Fruit fly (Drosophila melanogaster) whole organism, embryonic: ENCODE data around the gene CG33127.

Experiments
- CG11247 ChIP-seq: fragments of 200-800 bp; sonication (Bioruptor generic); IDR thresholded peaks from 2 replicates; pipeline ENCODE4 v1.3.6; 2022; ENCODE audit warnings: missing biosample characterization, missing genetic modification characterization
- CG12155 ChIP-seq: fragments of 200-800 bp; sonication (Bioruptor generic); optimal IDR thresholded peaks from 3 replicates; lab custom pipeline; 2016; ENCODE audit warnings: missing biosample characterization, missing genetic modification characterization
- CG13424 ChIP-seq: fragments of 200-800 bp; sonication (Bioruptor generic); optimal IDR thresholded peaks from 2 replicates; lab custom pipeline; 2019; ENCODE audit warnings: missing biosample characterization, mild to moderate bottlenecking, missing genetic modification characterization, moderate library complexity
- CG15514 ChIP-seq: fragments of 200-800 bp; sonication (Bioruptor generic); optimal IDR thresholded peaks from 3 replicates; lab custom pipeline; 2017; ENCODE audit warnings: missing biosample characterization, missing genetic modification characterization, mild to moderate bottlenecking, moderate library complexity, missing genetic modification reagents
- CG15696 ChIP-seq: fragments of 200-800 bp; sonication (Bioruptor generic); optimal IDR thresholded peaks from 2 replicates; lab custom pipeline; 2019; ENCODE audit warnings: missing biosample characterization, mild to moderate bottlenecking, missing genetic modification characterization, moderate library complexity
- CG1602 ChIP-seq: fragments of 200-800 bp; sonication (Bioruptor generic); optimal IDR thresholded peaks from 3 replicates; lab custom pipeline; 2016; ENCODE audit warnings: missing biosample characterization, missing genetic modification characterization
- CG31224 ChIP-seq: fragments of 200-800 bp; sonication (Bioruptor generic); IDR thresholded peaks from 2 replicates; pipeline ENCODE4 v1.3.6; 2022; ENCODE audit warnings: missing biosample characterization, missing genetic modification characterization
- CG4360 ChIP-seq: fragments of 200-800 bp; sonication (Bioruptor generic); IDR thresholded peaks from 2 replicates; pipeline ENCODE4 v1.3.6; 2022; ENCODE audit warnings: missing biosample characterization, missing genetic modification characterization
- CG4424 ChIP-seq: fragments of 200-800 bp; sonication (Bioruptor generic); optimal IDR thresholded peaks from 3 replicates; lab custom pipeline; 2016; ENCODE audit warnings: missing biosample characterization, missing genetic modification characterization
- CG6689 ChIP-seq: fragments of 200-800 bp; sonication (Bioruptor generic); IDR thresholded peaks from 2 replicates; pipeline ENCODE4 v1.3.6; 2022; ENCODE audit warnings: missing biosample characterization, missing genetic modification characterization
- CG8281 ChIP-seq: fragments of 200-800 bp; sonication (Bioruptor generic); optimal IDR thresholded peaks from 2 replicates; lab custom pipeline; 2018; ENCODE audit warnings: missing biosample characterization, mild to moderate bottlenecking, missing genetic modification characterization, moderate library complexity
- CG8290 ChIP-seq, 3 experiments: fragments of 200-800 bp; sonication (Bioruptor generic); optimal IDR thresholded peaks; 2 replicates each; lab custom pipeline; 2016 to 2019; ENCODE audit warnings: missing biosample characterization in 3 of 3, missing genetic modification characterization in 3 of 3, mild to moderate bottlenecking in 2 of 3, moderate library complexity in 1 of 3
- D19A ChIP-seq: fragments of 200-800 bp; optimal IDR thresholded peaks from 3 replicates; lab custom pipeline; 2019; ENCODE audit warnings: missing biosample characterization, mild to moderate bottlenecking, missing genetic modification characterization, moderate library complexity
- Dbx ChIP-seq: fragments of 200-800 bp; sonication (Bioruptor generic); IDR thresholded peaks from 3 replicates; pipeline ENCODE4 v1.3.6; 2022; ENCODE audit warnings: missing biosample characterization, missing genetic modification characterization
- Dll ChIP-seq: fragments of 200-800 bp; sonication (Bioruptor generic); IDR thresholded peaks from 4 replicates; pipeline ENCODE4 v1.3.6; 2022; ENCODE audit warnings: missing biosample characterization, missing genetic modification characterization; ENCODE audit not compliant: partially characterized antibody
- ERR ChIP-seq: fragments of 200-800 bp; sonication (Bioruptor generic); optimal IDR thresholded peaks from 2 replicates; lab custom pipeline; 2016; ENCODE audit warnings: missing biosample characterization, missing genetic modification characterization
- Hmx ChIP-seq: fragments of 200-800 bp; sonication (Bioruptor generic); optimal IDR thresholded peaks from 2 replicates; lab custom pipeline; 2016; ENCODE audit warnings: missing biosample characterization, missing genetic modification characterization
- Hr51 ChIP-seq, 2 experiments: fragments of 200-800 bp; sonication (Bioruptor generic); optimal IDR thresholded peaks; 2 replicates in 1 of 2; 3 replicates in 1 of 2; lab custom pipeline; 2016 to 2018; ENCODE audit warnings: missing biosample characterization in 2 of 2, missing genetic modification characterization in 2 of 2, mild to moderate bottlenecking in 1 of 2, moderate library complexity in 1 of 2
- Hsf ChIP-seq: fragments of 200-800 bp; sonication (Bioruptor generic); optimal IDR thresholded peaks from 3 replicates; lab custom pipeline; 2016; ENCODE audit warnings: missing biosample characterization, missing genetic modification characterization
- MESR4 ChIP-seq: fragments of 200-800 bp; sonication (Bioruptor generic); optimal IDR thresholded peaks from 2 replicates; lab custom pipeline; 2018; ENCODE audit warnings: missing biosample characterization, mild to moderate bottlenecking, missing genetic modification characterization, moderate library complexity
- Nf-YC ChIP-seq: fragments of 200-800 bp; optimal IDR thresholded peaks from 3 replicates; lab custom pipeline; 2019; ENCODE audit warnings: missing biosample characterization, mild to moderate bottlenecking, missing genetic modification characterization, moderate library complexity
- Optix ChIP-seq: fragments of 200-800 bp; sonication (Bioruptor generic); IDR thresholded peaks from 3 replicates; pipeline ENCODE4 v1.3.6; 2022; ENCODE audit warnings: missing biosample characterization, missing genetic modification characterization
- Poxn ChIP-seq: fragments of 200-800 bp; sonication (Bioruptor generic); IDR thresholded peaks from 2 replicates; pipeline ENCODE4 v1.3.6; 2022; ENCODE audit warnings: missing biosample characterization, missing genetic modification characterization
- Trl ChIP-seq, 3 experiments: fragments of >200 bp in 2 of 3; fragments of 200-800 bp in 1 of 3; sonication (Bioruptor generic) in 1 of 3; optimal IDR thresholded peaks; 2 replicates in 1 of 3; 3 replicates in 2 of 3; lab custom pipeline; 2016 to 2017; ENCODE audit warnings: missing biosample characterization in 1 of 3, missing genetic modification characterization in 1 of 3
- Xrp1 ChIP-seq: fragments of 200-800 bp; sonication (Bioruptor generic); IDR thresholded peaks from 2 replicates; pipeline ENCODE4 v1.3.6; 2022; ENCODE audit warnings: missing biosample characterization, missing genetic modification characterization
- ac ChIP-seq: fragments of 200-800 bp; sonication (Bioruptor generic); optimal IDR thresholded peaks from 3 replicates; lab custom pipeline; 2017; ENCODE audit warnings: missing biosample characterization, mild to moderate bottlenecking, missing genetic modification characterization
- ato ChIP-seq: fragments of 200-800 bp; sonication (Bioruptor generic); IDR thresholded peaks from 2 replicates; pipeline ENCODE4 v1.3.6; 2022; ENCODE audit warnings: missing biosample characterization, missing genetic modification characterization; ENCODE audit not compliant: partially characterized antibody
- bowl ChIP-seq: fragments of 200-800 bp; sonication (Bioruptor generic); IDR thresholded peaks from 2 replicates; pipeline ENCODE4 v1.3.6; 2022; ENCODE audit warnings: missing biosample characterization, missing genetic modification characterization
- cad ChIP-seq: fragments of >200 bp; optimal IDR thresholded peaks from 2 replicates; lab custom pipeline; 2017; ENCODE audit warnings: missing biosample characterization, missing genetic modification characterization
- caup ChIP-seq: fragments of 200-800 bp; sonication (Bioruptor generic); optimal IDR thresholded peaks from 3 replicates; lab custom pipeline; 2017; ENCODE audit warnings: missing biosample characterization, mild to moderate bottlenecking, missing genetic modification characterization, moderate library complexity; ENCODE audit not compliant: severe bottlenecking
- cwo ChIP-seq: fragments of 200-800 bp; sonication (Bioruptor generic); optimal IDR thresholded peaks from 3 replicates; lab custom pipeline; 2017; ENCODE audit warnings: missing biosample characterization, missing genetic modification characterization, mild to moderate bottlenecking, moderate library complexity, missing genetic modification reagents
- dan ChIP-seq: fragments of 200-800 bp; sonication (Bioruptor generic); IDR thresholded peaks from 2 replicates; pipeline ENCODE4 v1.3.6; 2022; ENCODE audit warnings: missing biosample characterization, missing genetic modification characterization
- disco-r ChIP-seq: fragments of 200-800 bp; sonication (Bioruptor generic); optimal IDR thresholded peaks from 2 replicates; lab custom pipeline; 2016; ENCODE audit warnings: missing biosample characterization, missing genetic modification characterization
- eve ChIP-seq, 2 experiments: fragments of >200 bp; optimal IDR thresholded peaks; 2 replicates each; lab custom pipeline; 2017; ENCODE audit warnings: missing biosample characterization in 2 of 2, missing genetic modification characterization in 2 of 2
- exex ChIP-seq: fragments of 200-800 bp; sonication (Bioruptor generic); optimal IDR thresholded peaks from 4 replicates; lab custom pipeline; 2018; ENCODE audit warnings: missing biosample characterization, mild to moderate bottlenecking, missing genetic modification characterization, moderate library complexity
- ftz-f1 ChIP-seq: fragments of 200-800 bp; sonication (Bioruptor generic); optimal IDR thresholded peaks from 2 replicates; lab custom pipeline; 2016; ENCODE audit warnings: missing biosample characterization, missing genetic modification characterization
- gsb-n ChIP-seq: fragments of 200-800 bp; sonication (Bioruptor generic); optimal IDR thresholded peaks from 3 replicates; lab custom pipeline; 2018; ENCODE audit warnings: missing biosample characterization, mild to moderate bottlenecking, missing genetic modification characterization
- h ChIP-seq: fragments of >200 bp; optimal IDR thresholded peaks from 2 replicates; lab custom pipeline; 2017
- jing ChIP-seq: fragments of 200-800 bp; sonication (Bioruptor generic); optimal IDR thresholded peaks from 2 replicates; lab custom pipeline; 2018; ENCODE audit warnings: missing biosample characterization, mild to moderate bottlenecking, missing genetic modification characterization
- nmo ChIP-seq: fragments of 200-800 bp; sonication (Bioruptor generic); optimal IDR thresholded peaks from 2 replicates; lab custom pipeline; 2018; ENCODE audit warnings: missing biosample characterization, mild to moderate bottlenecking, missing genetic modification characterization, moderate library complexity
- sens ChIP-seq: fragments of 200-800 bp; sonication (Bioruptor generic); peaks from one replicate; lab custom pipeline; 2016; ENCODE audit warnings: missing biosample characterization, missing genetic modification characterization
- sens-2 ChIP-seq: fragments of 200-800 bp; sonication (Bioruptor generic); IDR thresholded peaks from 2 replicates; pipeline ENCODE4 v1.3.6; 2022; ENCODE audit warnings: missing biosample characterization, missing genetic modification characterization
- sna ChIP-seq: fragments of 200-800 bp; sonication (Bioruptor generic); IDR thresholded peaks from 2 replicates; pipeline ENCODE4 v1.3.6; 2022; ENCODE audit warnings: missing biosample characterization, missing genetic modification characterization; ENCODE audit not compliant: partially characterized antibody
- tin ChIP-seq: fragments of 200-800 bp; sonication (Bioruptor generic); optimal IDR thresholded peaks from 3 replicates; lab custom pipeline; 2016; ENCODE audit warnings: missing biosample characterization, missing genetic modification characterization
- zen ChIP-seq: fragments of 200-800 bp; sonication (Bioruptor generic); optimal IDR thresholded peaks from 3 replicates; lab custom pipeline; 2018; ENCODE audit warnings: missing biosample characterization, mild to moderate bottlenecking, missing genetic modification characterization, moderate library complexity

The CG33127 gene

dm6 chr2L:368398-369008 is 46.6 kb downstream of the CG33127 start (continued):
- TF ChIP-seq tin (GFP tag; lab: Kevin White, UChicago) (no peak), disco-r (GFP tag; lab: Kevin White, UChicago) (no peak), ERR (no peak), bowl (no peak), eve (GFP tag; optimal IDR thresholded peaks at IDR 0.05; lab: Kevin White, UChicago) (no peak), CG8290 (GFP tag; optimal IDR thresholded peaks at IDR 0.05; lab: Kevin White, UChicago) (no peak), CG8290 (tag; optimal IDR thresholded peaks at IDR 0.05; lab: Kevin White, UChicago) (no peak), Hr51 (GFP tag; optimal IDR thresholded peaks at IDR 0.05; lab: Kevin White, UChicago) (no peak), Nf-YC (peak; percentile 96), Dll (GFP tag; lab: Robert Waterston, UW) (no peak), CG15514 (GFP tag; lab: Kevin White, UChicago) (no peak), Dbx (GFP tag; lab: Robert Waterston, UW) (no peak), CG4360 (GFP tag; lab: Robert Waterston, UW) (peak; percentile 93), D19A (tag; lab: Kevin White, UChicago) (peak; percentile 88), ftz-f1 (GFP tag; lab: Kevin White, UChicago) (no peak), CG31224 (GFP tag; lab: Robert Waterston, UW) (no peak), ato (no peak), Hsf (GFP tag; lab: Kevin White, UChicago) (no peak), Xrp1 (GFP tag; lab: Robert Waterston, UW) (no peak), CG12155 (GFP tag; lab: Kevin White, UChicago) (no peak), MESR4 (GFP tag; lab: Kevin White, UChicago) (no peak), cad (GFP tag; lab: Kevin White, UChicago) (no peak), sens-2 (GFP tag; lab: Robert Waterston, UW) (no peak), Optix (GFP tag; lab: Robert Waterston, UW) (no peak), Trl (optimal IDR thresholded peaks at IDR 0.05; lab: Kevin White, UChicago) (peak; percentile 14 to 28), Trl (GFP tag; optimal IDR thresholded peaks at IDR 0.05; lab: Kevin White, UChicago) (no peak), dan (GFP tag; lab: Robert Waterston, UW) (no peak), nmo (GFP tag; lab: Kevin White, UChicago) (peak; percentile 10), CG6689 (GFP tag; lab: Robert Waterston, UW) (no peak), Hmx (no peak), ac (GFP tag; lab: Kevin White, UChicago) (no peak), CG11247 (GFP tag; lab: Robert Waterston, UW) (no peak), Poxn (GFP tag; lab: Robert Waterston, UW) (no peak), CG15696 (tag; lab: Kevin White, UChicago) (no peak), gsb-n (tag; lab: Kevin White, UChicago) (no peak), h (lab: Kevin White, UChicago) (no peak), sens (GFP tag; lab: Kevin White, UChicago) (peak; percentile 72), CG1602 (GFP tag; lab: Kevin White, UChicago) (no peak), zen (no peak), CG4424 (no peak), jing (GFP tag; lab: Kevin White, UChicago) (no peak), CG8281 (tag; lab: Kevin White, UChicago) (no peak)

dm6 chr2L:369811-370210 is 47.9 kb downstream of the CG33127 start:
- TF ChIP-seq caup (GFP tag; lab: Kevin White, UChicago): peak; percentile 63
- TF ChIP-seq CG8290 (GFP tag; optimal IDR thresholded peaks at IDR 0.05; lab: Kevin White, UChicago): no peak
- no peak for TF ChIP-seq CG8290 (tag; optimal IDR thresholded peaks at IDR 0.05; lab: Kevin White, UChicago)
- peak; percentile 0 for TF ChIP-seq cwo (GFP tag; lab: Kevin White, UChicago)
- no peak for TF ChIP-seq CG13424
- no peak for TF ChIP-seq sna (GFP tag; lab: Robert Waterston, UW)
- TF ChIP-seq exex (tag; lab: Kevin White, UChicago): peak; percentile 51
